Worm (Caenorhabditis elegans): ENCODE data around the gene F23A7.3.

DNA sequence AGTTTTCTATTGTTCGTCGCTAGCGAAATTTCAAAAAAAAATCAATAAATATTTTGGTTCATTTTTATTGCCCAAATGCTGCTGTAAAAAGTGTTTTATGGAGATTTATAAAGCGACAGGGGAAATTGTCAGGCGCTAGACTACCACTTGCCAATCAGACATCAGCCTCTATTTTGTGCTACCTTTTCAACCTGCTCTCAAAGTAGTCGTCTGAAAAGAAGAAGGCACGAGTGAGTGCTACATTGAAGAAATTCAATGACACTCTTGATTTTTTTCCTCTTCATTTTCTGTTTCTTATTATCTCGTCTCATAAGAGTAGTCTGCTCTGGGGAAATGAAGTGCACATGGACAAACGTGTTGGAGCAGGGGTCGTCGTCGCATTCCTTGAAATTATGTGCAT is 13.9 kb upstream of the F23A7.3 start:
- no peak for TF ChIP-seq ama-1 (optimal IDR thresholded peaks at IDR 0.05)
- TF ChIP-seq ama-1 (GFP tag; optimal IDR thresholded peaks at IDR 0.05), result no peak
- no peak for TF ChIP-seq hrde-1 (tag; optimal IDR thresholded peaks at IDR 0.05; ENCODE audit: borderline replicate concordance)
- TF ChIP-seq cebp-2 (GFP tag; IDR thresholded peaks at IDR 0.05), result no peak
- no peak for TF ChIP-seq pha-4 (tag; optimal IDR thresholded peaks at IDR 0.05)
- TF ChIP-seq Y56A3A.18 (GFP tag; IDR thresholded peaks at IDR 0.05), result no peak
- no peak for TF ChIP-seq rpc-1 (optimal IDR thresholded peaks at IDR 0.05)
- no peak for TF ChIP-seq rpc-1 (tag; optimal IDR thresholded peaks at IDR 0.05)
- no peak for TF ChIP-seq F57C9.4 (tag; optimal IDR thresholded peaks at IDR 0.05)
- TF ChIP-seq ceh-91 (GFP tag; IDR thresholded peaks at IDR 0.05), result no peak
